Worm (Caenorhabditis elegans): ENCODE data around the gene fbxb-105.

fbxb-105 gene

ce11 chrII:2773534-2773933, 2.8 kb upstream of the fbxb-105 start, which contains the start of gene sdz-9:
TSS of gene sdz-9 (minus strand) at chrII:2773634.
- TF ChIP-seq snpc-1.3 (tag; optimal IDR thresholded peaks at IDR 0.05; ENCODE audit: insufficient read depth) (no peak), gei-17 (GFP tag; optimal IDR thresholded peaks at IDR 0.05) (no peak), F37B4.10 (GFP tag; IDR thresholded peaks at IDR 0.05) (no peak), fkh-3 (tag; optimal IDR thresholded peaks at IDR 0.05) (no peak), mes-4 (tag; optimal IDR thresholded peaks at IDR 0.05) (no peak), die-1 (tag; optimal IDR thresholded peaks at IDR 0.05) (no peak), K11D2.4 (GFP tag; IDR thresholded peaks at IDR 0.05) (no peak), dox-1 (GFP tag; IDR thresholded peaks at IDR 0.05) (no peak), let-607 (tag; optimal IDR thresholded peaks at IDR 0.05) (no peak), cebp-2 (GFP tag; IDR thresholded peaks at IDR 0.05) (no peak)

DNA sequence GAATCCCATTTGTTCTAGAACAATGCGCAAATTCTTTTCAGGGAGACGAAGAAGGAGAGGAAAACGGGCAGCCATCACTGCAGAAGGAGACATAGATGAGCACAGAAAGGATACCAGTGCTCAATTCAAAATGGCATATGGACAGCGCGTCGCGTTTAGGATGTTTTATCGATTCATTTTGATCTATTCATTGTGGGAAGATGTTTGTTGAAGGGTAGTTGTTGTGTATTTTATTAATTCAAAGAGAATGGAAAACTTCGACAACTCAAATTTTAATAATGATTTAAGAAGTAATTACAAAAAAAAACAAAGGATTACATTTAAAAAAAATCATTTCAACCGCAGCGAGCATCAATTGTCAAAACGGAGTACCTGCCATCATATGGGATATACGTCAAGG, 1.5 kb upstream of the fbxb-105 start, which contains the start of gene sdz-10:
TSS of gene sdz-10 (minus strand) at position 101 of the 400 bp plus-strand sequence.
- TF ChIP-seq B0261.1 (tag; optimal IDR thresholded peaks at IDR 0.05) (no peak), Y56A3A.18 (GFP tag; IDR thresholded peaks at IDR 0.05) (no peak), mes-4 (tag; optimal IDR thresholded peaks at IDR 0.05) (no peak), ccch-3 (GFP tag; optimal IDR thresholded peaks at IDR 0.05) (no peak), egrh-3 (GFP tag; IDR thresholded peaks at IDR 0.05) (no peak), fkh-3 (tag; optimal IDR thresholded peaks at IDR 0.05) (no peak), lsl-1 (GFP tag; optimal IDR thresholded peaks at IDR 0.05) (no peak), F10E7.11 (tag; optimal IDR thresholded peaks at IDR 0.05) (no peak), mcd-1 (GFP tag; IDR thresholded peaks at IDR 0.05) (no peak), F55B11.4 (tag; optimal IDR thresholded peaks at IDR 0.05; ENCODE audit: borderline replicate concordance, insufficient read depth) (no peak), T26A5.8 (tag; optimal IDR thresholded peaks at IDR 0.05) (no peak), let-526 (GFP tag; IDR thresholded peaks at IDR 0.05) (no peak), nhr-80 (tag; optimal IDR thresholded peaks at IDR 0.05) (no peak), nhr-90 (tag; optimal IDR thresholded peaks at IDR 0.05) (no peak), tbp1 (GFP tag; optimal IDR thresholded peaks at IDR 0.05) (no peak), lin-40 (tag; optimal IDR thresholded peaks at IDR 0.05) (no peak)

- no peak for TF ChIP-seq ama-1 (optimal IDR thresholded peaks at IDR 0.05)
- no peak for TF ChIP-seq ama-1 (GFP tag; optimal IDR thresholded peaks at IDR 0.05)
Observed at ce11 chrII:2769021-2769420, 1.7 kb downstream of the fbxb-105 start, which contains the start of gene F08D12.7. TSS of gene F08D12.7 (minus strand) at chrII:2769121.

DNA sequence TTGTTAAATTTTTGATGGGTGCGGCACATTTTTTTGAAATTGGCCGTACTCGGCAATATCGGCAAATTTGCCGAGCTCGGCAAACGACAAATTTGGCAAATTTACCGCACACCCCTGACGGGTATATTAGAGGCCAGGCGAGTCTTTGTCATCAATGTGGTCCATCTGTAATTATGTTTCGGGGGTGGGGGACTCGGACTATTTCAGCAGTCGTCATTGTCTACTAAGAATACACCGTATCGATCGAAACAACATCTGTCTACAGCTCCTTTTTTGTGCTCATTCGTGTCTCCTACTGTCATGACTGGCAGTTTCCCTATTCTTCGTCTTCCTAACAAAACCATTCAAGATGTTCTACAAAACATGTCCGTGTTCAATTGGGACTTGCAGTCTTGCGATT, 4.4 kb downstream of the fbxb-105 start, which contains the start of gene F08D12.15:
TSS of gene F08D12.15 (plus strand) at position 301 of the 400 bp plus-strand sequence.
- TF ChIP-seq hmg-1.2 (GFP tag; IDR thresholded peaks at IDR 0.05), result no peak
- TF ChIP-seq tlf-1 (GFP tag; optimal IDR thresholded peaks at IDR 0.05), result no peak
- TF ChIP-seq let-607 (tag; optimal IDR thresholded peaks at IDR 0.05), result no peak
- no peak for TF ChIP-seq pha-4 (tag; optimal IDR thresholded peaks at IDR 0.05)
- no peak for TF ChIP-seq snpc-4 (GFP tag; optimal IDR thresholded peaks at IDR 0.05)
- no peak for TF ChIP-seq snpc-4 (tag; optimal IDR thresholded peaks at IDR 0.05)
- no peak for TF ChIP-seq bed-2 (GFP tag; IDR thresholded peaks at IDR 0.05)
- TF ChIP-seq nfyb-1 (GFP tag; IDR thresholded peaks at IDR 0.05), result no peak
- TF ChIP-seq madf-6 (GFP tag; IDR thresholded peaks at IDR 0.05), result no peak
- TF ChIP-seq hmg-20 (GFP tag; IDR thresholded peaks at IDR 0.05), result no peak
- no peak for TF ChIP-seq dpl-1 (GFP tag; optimal IDR thresholded peaks at IDR 0.05)
- no peak for TF ChIP-seq ztf-26 (tag; optimal IDR thresholded peaks at IDR 0.05)
- no peak for TF ChIP-seq ztf-22 (GFP tag; optimal IDR thresholded peaks at IDR 0.05)
- no peak for TF ChIP-seq efl-1 (GFP tag; optimal IDR thresholded peaks at IDR 0.05)
- TF ChIP-seq nhr-179 (tag; optimal IDR thresholded peaks at IDR 0.05), result no peak
- TF ChIP-seq lin-54 (GFP tag; optimal IDR thresholded peaks at IDR 0.05), result no peak
- TF ChIP-seq Y79H2A.3 (GFP tag; conservative IDR thresholded peaks at IDR 0.05), result no peak
